Fruit fly (Drosophila melanogaster): ENCODE measurements around the gene Arr2.
A peak's percentile ranks its signal among the peaks of the same experiment; 100 is the strongest.

Gene Arr2

DNA sequence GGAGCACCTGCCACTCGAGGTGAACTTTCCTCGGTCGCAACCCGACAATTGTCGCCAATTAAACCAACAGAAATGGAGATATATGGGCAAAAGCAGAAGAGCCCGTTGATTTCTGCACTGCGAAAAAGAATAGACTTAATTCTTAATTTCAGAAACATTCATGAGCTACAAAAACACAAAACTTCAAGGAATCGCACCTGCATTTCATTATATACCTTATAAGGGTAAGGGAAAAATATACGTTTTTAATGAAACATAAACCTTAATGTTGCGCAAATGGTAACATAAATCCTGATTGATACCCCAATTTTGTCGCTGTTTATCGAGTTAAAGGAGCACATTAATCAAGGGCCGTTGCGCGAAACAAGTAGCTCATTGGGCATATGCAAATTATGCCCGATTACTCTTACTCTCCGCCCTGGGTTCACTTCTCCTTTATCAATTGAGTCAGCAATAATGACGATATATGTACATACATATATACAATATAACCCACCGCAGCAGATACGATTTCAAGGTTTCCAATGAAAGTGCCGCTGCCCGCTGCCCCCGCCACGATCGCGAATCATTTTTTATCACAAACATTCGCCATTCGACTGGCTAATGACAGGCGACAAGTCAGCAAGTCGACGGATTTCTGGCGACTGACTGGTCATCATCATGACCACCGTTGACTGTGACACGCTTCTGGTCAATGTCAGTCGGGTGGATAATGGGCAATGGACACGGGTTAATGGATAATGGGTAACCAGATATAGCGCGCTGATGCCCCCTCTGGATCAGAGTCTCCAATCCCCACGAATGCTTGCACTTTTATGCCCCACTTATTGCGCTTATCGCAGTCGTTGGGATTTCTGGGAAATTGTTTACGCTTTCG lies 13.3 kb upstream of the Arr2 start (continued):
- TF ChIP-seq fkh (GFP tag; optimal IDR thresholded peaks at IDR 0.05), result no peak
- TF ChIP-seq CG8632 (GFP tag; optimal IDR thresholded peaks at IDR 0.05), result peak; percentile 42
- peak; percentile 36 for TF ChIP-seq achi (GFP tag; optimal IDR thresholded peaks at IDR 0.05)
- TF ChIP-seq CG8119 (GFP tag; IDR thresholded peaks at IDR 0.05), result no peak
- peak; percentile 14 for TF ChIP-seq topi (GFP tag; optimal IDR thresholded peaks at IDR 0.05)
- TF ChIP-seq Hr39 (GFP tag; optimal IDR thresholded peaks at IDR 0.05), result peak; percentile 3
- peak in 1 of 2 experiments; percentile 32 for TF ChIP-seq ss (GFP tag; optimal IDR thresholded peaks at IDR 0.05)
- no peak for TF ChIP-seq CG7368 (GFP tag; optimal IDR thresholded peaks at IDR 0.05)
- no peak for TF ChIP-seq cyc (GFP tag; optimal IDR thresholded peaks at IDR 0.05)
- no peak for TF ChIP-seq salr (GFP tag; optimal IDR thresholded peaks at IDR 0.05)

DNA sequence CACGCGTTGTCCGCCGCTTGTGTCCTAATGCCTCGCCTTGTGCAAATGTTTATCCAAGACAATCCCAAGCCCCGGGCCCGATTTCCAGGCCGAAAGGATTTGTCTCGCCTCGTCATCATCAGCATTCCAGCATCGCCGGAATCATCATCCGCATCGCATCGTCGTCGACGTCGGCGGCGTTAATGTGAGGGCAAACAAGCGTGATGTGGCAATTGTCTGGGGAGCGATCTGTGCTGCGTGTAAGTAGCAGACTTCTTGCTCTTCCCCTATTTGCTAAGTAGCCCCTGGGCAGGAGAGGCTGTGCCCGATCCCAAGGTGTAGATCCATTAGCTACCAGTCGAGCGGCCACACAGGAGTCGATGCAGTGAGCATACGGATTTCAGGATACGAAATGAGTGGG lies 12.1 kb upstream of the Arr2 start:
- TF ChIP-seq CG1621 (tag; optimal IDR thresholded peaks at IDR 0.05) (peak; percentile 6), CG7368 (GFP tag; optimal IDR thresholded peaks at IDR 0.05) (no peak)

DNA sequence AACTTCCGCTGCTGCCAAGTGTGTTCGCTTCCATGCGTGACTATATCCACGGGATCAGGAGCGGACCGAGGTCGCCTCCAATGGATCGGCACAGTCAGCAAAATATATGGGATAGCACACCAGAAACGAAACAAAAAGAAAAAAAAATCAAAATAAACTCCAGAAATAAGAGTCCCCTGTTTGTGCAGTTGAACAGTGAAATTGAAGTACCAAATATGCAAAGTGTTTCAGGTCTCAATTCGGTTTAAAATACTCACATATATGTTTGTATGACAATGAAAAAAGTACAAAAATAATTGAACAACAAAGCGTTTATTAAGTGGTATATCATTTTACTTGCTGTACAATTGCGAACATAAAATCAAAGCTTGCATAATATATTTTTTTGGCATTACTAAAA lies 10.9 kb upstream of the Arr2 start:
- TF ChIP-seq Eip78C (GFP tag) (peak; percentile 42), CG16779 (tag; optimal IDR thresholded peaks at IDR 0.05) (no peak), OdsH (GFP tag; optimal IDR thresholded peaks at IDR 0.05) (no peak), svp (GFP tag) (peak; percentile 49), Sox14 (GFP tag; optimal IDR thresholded peaks at IDR 0.05) (no peak), net (GFP tag; optimal IDR thresholded peaks at IDR 0.05) (no peak), CG4318 (GFP tag; optimal IDR thresholded peaks at IDR 0.05) (no peak), salr (GFP tag; optimal IDR thresholded peaks at IDR 0.05) (no peak)

DNA sequence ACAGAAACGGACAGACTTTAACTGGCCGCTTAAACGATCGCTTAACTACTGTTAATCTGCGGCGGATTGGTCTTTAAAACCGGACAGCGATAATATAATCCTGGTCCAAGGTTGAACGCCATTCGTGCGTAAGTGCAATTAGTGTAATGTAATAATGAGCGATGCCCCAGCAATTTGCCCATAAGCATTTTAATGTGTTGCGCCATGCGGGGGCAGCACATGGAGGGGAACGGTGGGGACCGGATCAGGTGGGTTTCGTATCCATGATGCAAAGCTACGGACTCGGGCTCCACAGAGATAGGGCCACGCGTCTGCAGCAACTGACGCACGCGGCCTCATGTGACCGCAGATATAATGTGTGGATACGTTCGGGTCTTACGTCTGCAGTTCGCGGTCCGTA lies 9.1 kb upstream of the Arr2 start:
- TF ChIP-seq Smox (GFP tag; optimal IDR thresholded peaks at IDR 0.05), result no peak
- TF ChIP-seq ss (GFP tag; optimal IDR thresholded peaks at IDR 0.05), result peak in 1 of 2 experiments; percentile 79

DNA sequence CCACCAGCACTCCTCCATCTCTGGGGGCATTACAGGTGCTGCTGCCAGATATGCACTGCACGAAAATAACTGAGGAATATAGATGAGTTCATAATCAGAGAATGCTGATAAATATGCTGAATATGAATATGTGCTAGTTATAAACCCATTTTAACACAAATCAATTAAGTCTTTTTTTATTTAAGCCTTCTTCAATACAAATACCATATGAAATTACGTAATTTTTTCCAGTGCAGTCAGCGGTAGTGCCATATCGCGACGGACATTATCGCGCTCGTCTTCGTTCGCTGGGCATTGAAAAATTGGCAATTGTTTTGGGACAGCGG lies 8.7 kb upstream of the Arr2 start:
- no peak for TF ChIP-seq dac (GFP tag; optimal IDR thresholded peaks at IDR 0.05)
- peak; percentile 81 for TF ChIP-seq Sox15 (GFP tag; optimal IDR thresholded peaks at IDR 0.05)
- TF ChIP-seq Sox102F (GFP tag; optimal IDR thresholded peaks at IDR 0.05), result peak; percentile 81
- peak; percentile 86 for TF ChIP-seq CG10669 (GFP tag; optimal IDR thresholded peaks at IDR 0.05)
- peak; percentile 72 for TF ChIP-seq vri (GFP tag; optimal IDR thresholded peaks at IDR 0.05)
- peak; percentile 52 for TF ChIP-seq CG32006 (GFP tag; optimal IDR thresholded peaks at IDR 0.05)
- TF ChIP-seq Hr4 (GFP tag; optimal IDR thresholded peaks at IDR 0.05), result peak; percentile 50
- TF ChIP-seq CG7368 (GFP tag; optimal IDR thresholded peaks at IDR 0.05), result peak; percentile 89
- TF ChIP-seq CG6163 (GFP tag; IDR thresholded peaks at IDR 0.05), result peak; percentile 89
- peak; percentile 36; the same call in 1 of the 2 replicates for TF ChIP-seq Gug (GFP tag; IDR thresholded peaks at IDR 0.05)
- no peak for TF ChIP-seq fkh (GFP tag; optimal IDR thresholded peaks at IDR 0.05)
- TF ChIP-seq achi (GFP tag; optimal IDR thresholded peaks at IDR 0.05), result peak; percentile 79
- TF ChIP-seq CG11902 (GFP tag; optimal IDR thresholded peaks at IDR 0.05), result peak; percentile 90
- peak; percentile 81 for TF ChIP-seq net (GFP tag; optimal IDR thresholded peaks at IDR 0.05)
- TF ChIP-seq CG1621 (tag; optimal IDR thresholded peaks at IDR 0.05), result peak; percentile 81
- peak; percentile 81 to 93 for TF ChIP-seq ss (GFP tag; optimal IDR thresholded peaks at IDR 0.05)
- peak; percentile 86 for TF ChIP-seq CG11762 (GFP tag; optimal IDR thresholded peaks at IDR 0.05; ENCODE audit: insufficient read depth)
- TF ChIP-seq cyc (GFP tag; optimal IDR thresholded peaks at IDR 0.05), result peak; percentile 91
- TF ChIP-seq CG15336 (GFP tag; IDR thresholded peaks at IDR 0.05), result peak; percentile 73
- TF ChIP-seq esn (GFP tag; optimal IDR thresholded peaks at IDR 0.05), result peak; percentile 89
- TF ChIP-seq CG34406 (GFP tag; optimal IDR thresholded peaks at IDR 0.05), result peak; percentile 87
- peak; percentile 82 for TF ChIP-seq Sox14 (GFP tag; optimal IDR thresholded peaks at IDR 0.05)
- no peak for TF ChIP-seq Lpt (GFP tag; optimal IDR thresholded peaks at IDR 0.05)
- TF ChIP-seq CG11294 (GFP tag; IDR thresholded peaks at IDR 0.05), result peak; percentile 74
- peak; percentile 98 for TF ChIP-seq Eip78C (GFP tag)
- peak; percentile 53 for TF ChIP-seq CG6276 (GFP tag; optimal IDR thresholded peaks at IDR 0.05)
- TF ChIP-seq fd85E (GFP tag; optimal IDR thresholded peaks at IDR 0.05), result peak; percentile 28
- TF ChIP-seq Ets96B (tag; optimal IDR thresholded peaks at IDR 0.05), result peak; percentile 91
- peak; percentile 78 for TF ChIP-seq CG16779 (tag; optimal IDR thresholded peaks at IDR 0.05)
- peak; percentile 97 for TF ChIP-seq svp (GFP tag)
- TF ChIP-seq acj6 (GFP tag; optimal IDR thresholded peaks at IDR 0.05), result peak; percentile 81
- peak; percentile 77 for TF ChIP-seq CG8319 (GFP tag; optimal IDR thresholded peaks at IDR 0.05)
- no peak for TF ChIP-seq CG4318 (GFP tag; optimal IDR thresholded peaks at IDR 0.05)
- peak; percentile 83 for TF ChIP-seq OdsH (GFP tag; optimal IDR thresholded peaks at IDR 0.05)
- TF ChIP-seq CG3032 (tag; optimal IDR thresholded peaks at IDR 0.05), result peak; percentile 93

Measured in whole organism, prepupa.